Worm (Caenorhabditis elegans) whole organism, young adult: Measurements from ENCODE around the gene amt-2.
A peak's percentile ranks its signal among the peaks of the same experiment; 100 is the strongest.

ENCODE experiments used
- B0019.2 ChIP-seq: fragments of 200-800 bp; sonication (Bioruptor generic); conservative IDR thresholded peaks from 2 replicates; pipeline ENCODE4 v1.3.6; 2022; ENCODE audit warnings: missing genetic modification reagents, missing genetic modification characterization, missing compliant biosample characterization
- B0035.1 ChIP-seq: sonication (generic microtip); optimal IDR thresholded peaks from 2 replicates; lab custom pipeline; 2016; ENCODE audit warnings: missing genetic modification characterization, mild to moderate bottlenecking, missing compliant biosample characterization, missing genotype, missing genetic modification reagents
- F10E7.11 ChIP-seq: sonication (generic microtip); optimal IDR thresholded peaks from 2 replicates; lab custom pipeline; 2017; ENCODE audit warnings: mild to moderate bottlenecking, missing genetic modification characterization, moderate library complexity, missing compliant biosample characterization
- F22D6.2 ChIP-seq: sonication (generic microtip); optimal IDR thresholded peaks from 2 replicates; lab custom pipeline; 2016; ENCODE audit warnings: mild to moderate bottlenecking, missing genetic modification characterization, missing compliant biosample characterization
- F23B12.7 ChIP-seq: sonication (generic microtip); optimal IDR thresholded peaks from 2 replicates; lab custom pipeline; 2017; ENCODE audit warnings: missing genetic modification characterization, mild to moderate bottlenecking, missing compliant biosample characterization, antibody characterized with exemption, moderate library complexity; ENCODE audit not compliant: insufficient read depth
- F55B11.4 ChIP-seq: sonication (generic microtip); optimal IDR thresholded peaks from 2 replicates; lab custom pipeline; 2016; ENCODE audit warnings: missing compliant biosample characterization, missing genetic modification characterization, borderline replicate concordance; ENCODE audit not compliant: insufficient read depth
- F57C9.4 ChIP-seq: sonication (generic microtip); optimal IDR thresholded peaks from 2 replicates; lab custom pipeline; 2017; ENCODE audit warnings: mild to moderate bottlenecking, missing genetic modification characterization, missing compliant biosample characterization
- attf-6 ChIP-seq: fragments of 200-800 bp; sonication (Bioruptor generic); IDR thresholded peaks from 2 replicates; pipeline ENCODE4 v1.3.6; 2022; ENCODE audit warnings: missing genetic modification reagents, missing genetic modification characterization, missing compliant biosample characterization
- bed-1 ChIP-seq: fragments of 200-800 bp; sonication (Bioruptor generic); IDR thresholded peaks from 2 replicates; pipeline ENCODE4 v1.3.6; 2022; ENCODE audit warnings: missing genetic modification reagents, missing genetic modification characterization, missing compliant biosample characterization
- cebp-1 ChIP-seq, 2 experiments: fragments of 200-800 bp in 1 of 2; sonication (Bioruptor generic) in 1 of 2; sonication (generic microtip) in 1 of 2; IDR thresholded peaks in 1 of 2; optimal IDR thresholded peaks in 1 of 2; 2 replicates each; pipeline versions ENCODE4 v1.3.6 to Lab custom; 2017 to 2022; ENCODE audit warnings: missing compliant biosample characterization in 2 of 2, missing genetic modification characterization in 2 of 2, mild to moderate bottlenecking in 1 of 2, missing genetic modification reagents in 1 of 2, moderate library complexity in 1 of 2
- cebp-2 ChIP-seq: fragments of 200-800 bp; sonication (Bioruptor generic); IDR thresholded peaks from 2 replicates; pipeline ENCODE4 v1.3.6; 2022; ENCODE audit warnings: missing genetic modification characterization, missing compliant biosample characterization
- ceh-27 ChIP-seq: fragments of 200-800 bp; sonication (Bioruptor generic); optimal IDR thresholded peaks from 2 replicates; lab custom pipeline; 2018; ENCODE audit warnings: mild to moderate bottlenecking, missing genetic modification characterization, moderate library complexity, missing compliant biosample characterization
- ceh-79 ChIP-seq: sonication (generic microtip); optimal IDR thresholded peaks from 2 replicates; lab custom pipeline; 2017; ENCODE audit warnings: mild to moderate bottlenecking, missing genetic modification characterization, missing compliant biosample characterization
- dox-1 ChIP-seq: fragments of 200-800 bp; sonication (Bioruptor generic); IDR thresholded peaks from 2 replicates; pipeline ENCODE4 v1.3.6; 2022; ENCODE audit warnings: missing genetic modification reagents, missing genetic modification characterization, missing compliant biosample characterization
- egl-18 ChIP-seq: fragments of 200-800 bp; sonication (Bioruptor generic); IDR thresholded peaks from 2 replicates; pipeline ENCODE4 v1.3.6; 2022; ENCODE audit warnings: missing genetic modification reagents, missing genetic modification characterization, missing compliant biosample characterization
- egl-44 ChIP-seq: fragments of 200-800 bp; sonication (Bioruptor generic); IDR thresholded peaks from 2 replicates; pipeline ENCODE4 v1.3.6; 2022; ENCODE audit warnings: missing genetic modification reagents, missing genetic modification characterization, missing compliant biosample characterization
- egrh-3 ChIP-seq: fragments of 200-800 bp; sonication (Bioruptor generic); IDR thresholded peaks from 2 replicates; pipeline ENCODE4 v1.3.6; 2022; ENCODE audit warnings: missing genetic modification reagents, missing genetic modification characterization, missing compliant biosample characterization
- ets-4 ChIP-seq: fragments of 200-800 bp; sonication (Bioruptor generic); optimal IDR thresholded peaks from 2 replicates; lab custom pipeline; 2018; ENCODE audit warnings: mild to moderate bottlenecking, missing genetic modification characterization, missing compliant biosample characterization
- hlh-12 ChIP-seq: sonication (generic microtip); optimal IDR thresholded peaks from 2 replicates; lab custom pipeline; 2016; ENCODE audit warnings: missing genetic modification characterization, missing compliant biosample characterization
- hlh-26 ChIP-seq: fragments of 200-800 bp; sonication (Bioruptor generic); conservative IDR thresholded peaks from 2 replicates; pipeline ENCODE4 v1.3.6; 2022; ENCODE audit warnings: missing genetic modification reagents, missing genetic modification characterization, missing compliant biosample characterization
- hmg-1.2 ChIP-seq: fragments of 200-800 bp; sonication (Bioruptor generic); IDR thresholded peaks from 2 replicates; pipeline ENCODE4 v1.3.6; 2022; ENCODE audit warnings: missing genetic modification reagents, missing genetic modification characterization, missing compliant biosample characterization
- lir-1 ChIP-seq: fragments of 200-800 bp; sonication (Bioruptor generic); conservative IDR thresholded peaks from 2 replicates; pipeline ENCODE4 v1.3.6; 2022; ENCODE audit warnings: missing genetic modification reagents, missing genetic modification characterization, missing compliant biosample characterization
- lsy-27 ChIP-seq: sonication (generic microtip); optimal IDR thresholded peaks from 2 replicates; lab custom pipeline; 2017; ENCODE audit warnings: missing genetic modification characterization, mild to moderate bottlenecking, missing compliant biosample characterization, antibody characterized with exemption, missing genotype, borderline replicate concordance; ENCODE audit not compliant: insufficient read depth
- madf-8 ChIP-seq: fragments of 200-800 bp; sonication (Bioruptor generic); conservative IDR thresholded peaks from 2 replicates; pipeline ENCODE4 v1.3.6; 2022; ENCODE audit warnings: missing genetic modification reagents, missing genetic modification characterization, missing compliant biosample characterization
- mcd-1 ChIP-seq: fragments of 200-800 bp; sonication (Bioruptor generic); IDR thresholded peaks from 2 replicates; pipeline ENCODE4 v1.3.6; 2022; ENCODE audit warnings: missing genetic modification reagents, missing genetic modification characterization, missing compliant biosample characterization
- mes-4 ChIP-seq: sonication (generic microtip); optimal IDR thresholded peaks from 2 replicates; lab custom pipeline; 2016; ENCODE audit warnings: missing genotype, missing genetic modification characterization, missing compliant biosample characterization
- nfya-1 ChIP-seq: sonication (generic microtip); optimal IDR thresholded peaks from 2 replicates; lab custom pipeline; 2017; ENCODE audit warnings: antibody characterized with exemption, missing compliant biosample characterization, missing genetic modification characterization, borderline replicate concordance; ENCODE audit not compliant: insufficient read depth
- nfyb-1 ChIP-seq: fragments of 200-800 bp; sonication (Bioruptor generic); IDR thresholded peaks from 2 replicates; pipeline ENCODE4 v1.3.6; 2022; ENCODE audit warnings: missing genetic modification reagents, missing genetic modification characterization, missing compliant biosample characterization
- nhr-80 ChIP-seq: sonication (generic microtip); optimal IDR thresholded peaks from 2 replicates; lab custom pipeline; 2016; ENCODE audit warnings: missing genetic modification characterization, missing compliant biosample characterization
- rcor-1 ChIP-seq: fragments of 200-800 bp; sonication (Bioruptor generic); IDR thresholded peaks from 2 replicates; pipeline ENCODE4 v1.3.6; 2022; ENCODE audit warnings: missing genetic modification reagents, missing genetic modification characterization, missing compliant biosample characterization
- rpc-1 ChIP-seq, 2 experiments: fragments of 150-350 bp in 1 of 2; sonication (generic microtip) in 1 of 2; optimal IDR thresholded peaks; 2 replicates each; lab custom pipeline; 2014 to 2018; ENCODE audit warnings: missing biosample characterization in 1 of 2, missing genetic modification characterization in 1 of 2, missing genetic modification reagents in 1 of 2, missing genotype in 1 of 2
- sdz-38 ChIP-seq: sonication (generic microtip); optimal IDR thresholded peaks from 2 replicates; lab custom pipeline; 2016; ENCODE audit warnings: missing genotype, missing genetic modification characterization, missing compliant biosample characterization
- snpc-4 ChIP-seq, 5 experiments: fragments of 150-350 bp in 1 of 5; sonication (generic microtip) in 4 of 5; optimal IDR thresholded peaks; 2 replicates each; lab custom pipeline; 2014 to 2018; ENCODE audit warnings: missing genetic modification characterization in 5 of 5, missing biosample characterization in 3 of 5, antibody characterized with exemption in 2 of 5, mild to moderate bottlenecking in 2 of 5, missing compliant biosample characterization in 2 of 5, missing genotype in 2 of 5, moderate library complexity in 2 of 5, missing genetic modification reagents in 1 of 5
- somi-1 ChIP-seq: fragments of 200-800 bp; sonication (Bioruptor generic); optimal IDR thresholded peaks from 2 replicates; lab custom pipeline; 2018; ENCODE audit warnings: mild to moderate bottlenecking, missing genetic modification characterization, missing compliant biosample characterization
- sptf-2 ChIP-seq: fragments of 200-800 bp; sonication (Bioruptor generic); optimal IDR thresholded peaks from 2 replicates; lab custom pipeline; 2018; ENCODE audit warnings: mild to moderate bottlenecking, missing genetic modification characterization, missing compliant biosample characterization
- tbp1 ChIP-seq: fragments of 200-800 bp; sonication (Bioruptor generic); optimal IDR thresholded peaks from 2 replicates; lab custom pipeline; 2018; ENCODE audit warnings: mild to moderate bottlenecking, missing genetic modification characterization, missing compliant biosample characterization
- zfh-2 ChIP-seq: fragments of 200-800 bp; sonication (Bioruptor generic); conservative IDR thresholded peaks from 2 replicates; pipeline ENCODE4 v1.3.6; 2022; ENCODE audit warnings: missing genetic modification reagents, missing genetic modification characterization, missing compliant biosample characterization
- ztf-25 ChIP-seq: fragments of 200-800 bp; sonication (Bioruptor generic); IDR thresholded peaks from 2 replicates; pipeline ENCODE4 v1.3.6; 2022; ENCODE audit warnings: missing genetic modification reagents, missing genetic modification characterization, missing compliant biosample characterization
- ztf-28 ChIP-seq: fragments of 200-800 bp; sonication (Bioruptor generic); IDR thresholded peaks from 2 replicates; pipeline ENCODE4 v1.3.6; 2022; ENCODE audit warnings: missing genetic modification reagents, missing genetic modification characterization, missing compliant biosample characterization

amt-2 gene

DNA sequence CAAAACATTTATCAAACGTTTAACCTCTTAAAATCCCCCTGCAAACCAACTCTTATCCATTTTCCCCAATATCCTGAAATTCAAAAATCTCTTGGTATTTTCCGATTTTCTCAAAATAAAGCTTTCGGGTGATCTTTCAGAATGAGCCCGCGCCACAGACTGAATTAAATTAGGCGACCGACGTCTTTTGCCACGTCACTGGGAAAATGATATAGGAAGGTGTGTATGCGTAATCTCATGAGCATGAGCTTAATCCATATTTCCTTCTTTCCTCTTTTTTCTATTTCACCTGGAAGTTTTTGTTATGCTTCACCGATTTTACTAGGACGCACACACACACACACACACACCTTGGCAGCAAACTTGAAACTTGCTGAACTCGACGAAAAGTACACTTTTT lies 21.2 kb upstream of the amt-2 start:
- TF ChIP-seq lsy-27 (no peak), mcd-1 (GFP tag; lab: Robert Waterston, UW) (no peak), cebp-2 (GFP tag; lab: Robert Waterston, UW) (no peak), nfyb-1 (no peak), hlh-12 (tag; lab: Kevin White, UChicago) (no peak), F10E7.11 (tag; lab: Kevin White, UChicago) (no peak), ceh-27 (GFP tag; lab: Kevin White, UChicago) (no peak), ztf-25 (no peak), snpc-4 (GFP tag; optimal IDR thresholded peaks at IDR 0.05; lab: Kevin White, UChicago) (no peak), snpc-4 (tag; optimal IDR thresholded peaks at IDR 0.05; lab: Kevin White, UChicago) (no peak), nhr-80 (tag; lab: Kevin White, UChicago) (no peak), hmg-1.2 (GFP tag; lab: Robert Waterston, UW) (no peak)
- TF ChIP-seq, all 124 proteins: peak for 0

DNA sequence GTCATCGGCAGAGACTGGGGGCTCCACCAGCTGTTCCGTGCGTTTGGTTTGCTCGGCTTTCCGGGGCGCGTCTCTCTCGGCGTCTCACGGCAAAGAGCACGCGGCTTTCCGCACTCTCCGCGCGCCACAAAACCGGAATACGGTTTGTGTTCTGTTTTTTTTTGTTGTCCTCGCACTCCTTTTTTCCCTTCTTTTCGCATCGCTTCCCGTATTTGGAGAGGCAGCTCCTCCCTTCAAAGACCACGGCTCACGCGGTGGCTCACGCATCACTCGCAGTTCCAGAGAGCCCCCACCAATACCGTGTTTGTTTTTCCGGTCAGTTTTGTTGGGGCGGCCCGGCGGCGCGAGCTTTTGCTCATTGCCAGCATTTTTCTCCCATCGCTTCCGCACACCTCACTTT lies 19.3 kb upstream of the amt-2 start:
- TF ChIP-seq zfh-2 (GFP tag; lab: Robert Waterston, UW) (peak; percentile 90), egrh-3 (GFP tag; lab: Robert Waterston, UW) (peak; percentile 42; the same call in 1 of the 2 replicates), hmg-1.2 (GFP tag; lab: Robert Waterston, UW) (0 out of 2 replicates have a peak, but pooled peaks have one; percentile 16), F55B11.4 (tag; lab: Kevin White, UChicago) (no peak), cebp-2 (GFP tag; lab: Robert Waterston, UW) (peak; percentile 90), nfyb-1 (0 out of 2 replicates have a peak, but pooled peaks have one; percentile 17), ceh-27 (GFP tag; lab: Kevin White, UChicago) (no peak)

DNA sequence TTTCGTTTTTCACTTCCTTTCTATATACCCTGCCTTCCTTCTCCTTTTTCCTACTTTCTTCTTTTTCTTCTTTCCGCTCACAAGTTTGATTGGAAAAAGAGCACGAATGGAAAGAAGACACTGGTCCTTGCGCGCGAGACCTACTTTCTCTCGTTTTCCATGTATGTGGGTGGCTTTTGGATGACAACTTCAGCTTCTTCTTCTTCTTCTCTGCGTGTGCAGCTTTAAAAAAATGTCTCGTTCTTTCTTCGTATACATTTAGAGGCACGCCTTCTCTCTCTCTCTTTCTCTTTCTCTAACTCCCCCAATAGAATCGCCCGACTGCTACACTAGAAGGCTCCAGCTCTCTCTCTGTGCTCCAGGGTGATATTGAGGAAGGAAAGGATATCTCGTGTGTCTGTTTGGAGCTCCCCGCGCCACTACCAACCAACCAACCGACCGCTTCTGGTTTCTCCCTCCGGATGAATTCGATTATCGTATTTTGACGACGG lies 16.3 kb upstream of the amt-2 start:
- TF ChIP-seq snpc-4 (GFP tag; optimal IDR thresholded peaks at IDR 0.05; lab: Kevin White, UChicago) = no peak
- no peak for TF ChIP-seq snpc-4 (tag; optimal IDR thresholded peaks at IDR 0.05; lab: Kevin White, UChicago)
- TF ChIP-seq ceh-27 (GFP tag; lab: Kevin White, UChicago) = peak; percentile 14
- peak; percentile 54; the same call in 1 of the 2 replicates for TF ChIP-seq zfh-2 (GFP tag; lab: Robert Waterston, UW)
- TF ChIP-seq somi-1 = no peak
- no peak for TF ChIP-seq cebp-1 (GFP tag; IDR thresholded peaks at IDR 0.05; lab: Robert Waterston, UW)
- peak; percentile 5 for TF ChIP-seq cebp-1 (tag; optimal IDR thresholded peaks at IDR 0.05; lab: Kevin White, UChicago)
- TF ChIP-seq tbp1 (GFP tag; lab: Kevin White, UChicago) = no peak
- 0 out of 2 replicates have a peak, but pooled peaks have one; percentile 12 for TF ChIP-seq egl-18 (GFP tag; lab: Robert Waterston, UW)
- no peak for TF ChIP-seq mes-4
- no peak for TF ChIP-seq madf-8 (GFP tag; lab: Robert Waterston, UW)
- TF ChIP-seq rcor-1 (GFP tag; lab: Robert Waterston, UW) = 0 out of 2 replicates have a peak, but pooled peaks have one; percentile 14
- TF ChIP-seq nfya-1 = no peak

- TF ChIP-seq ets-4 (GFP tag; lab: Kevin White, UChicago) (peak; percentile 70), hlh-26 (GFP tag; lab: Robert Waterston, UW) (no peak), egrh-3 (GFP tag; lab: Robert Waterston, UW) (0 out of 2 replicates have a peak, but pooled peaks have one; percentile 5), mcd-1 (GFP tag; lab: Robert Waterston, UW) (no peak), hmg-1.2 (GFP tag; lab: Robert Waterston, UW) (no peak), rpc-1 (optimal IDR thresholded peaks at IDR 0.05; lab: Kevin White, UChicago) (no peak), rpc-1 (tag; optimal IDR thresholded peaks at IDR 0.05; lab: Kevin White, UChicago) (no peak), egl-44 (GFP tag; lab: Robert Waterston, UW) (no peak), sptf-2 (GFP tag; lab: Kevin White, UChicago) (no peak), F10E7.11 (tag; lab: Kevin White, UChicago) (no peak), mes-4 (no peak), ceh-79 (tag; lab: Kevin White, UChicago) (no peak), F22D6.2 (tag; lab: Kevin White, UChicago) (no peak), sdz-38 (tag; lab: Kevin White, UChicago) (no peak), lir-1 (GFP tag; lab: Robert Waterston, UW) (no peak), B0035.1 (tag; lab: Kevin White, UChicago) (no peak), attf-6 (GFP tag; lab: Robert Waterston, UW) (no peak), F23B12.7 (tag; lab: Kevin White, UChicago) (no peak), F57C9.4 (tag; lab: Kevin White, UChicago) (no peak), bed-1 (GFP tag; lab: Robert Waterston, UW) (no peak), ztf-28 (GFP tag; lab: Robert Waterston, UW) (no peak), B0019.2 (GFP tag; lab: Robert Waterston, UW) (no peak), dox-1 (GFP tag; lab: Robert Waterston, UW) (peak; percentile 61; the same call in 1 of the 2 replicates), nfya-1 (no peak)
Measured at ce11 chrIV:13026762-13027161, 15.4 kb upstream of the amt-2 start.
